Fruit fly (Drosophila melanogaster) whole organism, larva: ENCODE measurements around the gene Mettl4.

Experiments
- noc ChIP-seq: fragments of 200-800 bp; sonication (Bioruptor generic); optimal IDR thresholded peaks from 3 replicates; lab custom pipeline; 2019; ENCODE audit warnings: missing biosample characterization, mild to moderate bottlenecking, missing genetic modification characterization, moderate library complexity

The Mettl4 gene

DNA sequence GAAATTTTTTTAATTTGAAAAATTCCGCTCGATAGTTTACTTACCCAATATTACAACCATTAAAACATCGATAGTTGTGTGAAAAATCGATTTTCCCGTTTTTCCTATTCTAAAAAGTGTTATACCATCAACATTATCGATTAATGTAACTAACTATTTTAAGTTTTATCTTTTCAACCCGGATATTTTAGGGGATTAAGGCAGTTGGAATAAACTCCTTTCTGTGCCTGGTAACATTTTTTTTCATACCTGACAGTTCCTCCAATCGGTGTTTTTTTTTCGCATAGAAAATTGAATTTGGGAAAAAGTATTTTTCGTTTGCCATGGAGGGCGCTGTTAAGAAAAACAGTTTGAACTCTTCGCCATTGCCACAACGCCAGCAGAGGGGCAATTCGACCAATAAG is 10.9 kb downstream of the Mettl4 start, which contains the start of gene nonA-l:
nonA-l (plus strand) TSS at position 201 of the 404 bp plus-strand sequence.
- no peak for TF ChIP-seq noc (tag; lab: Kevin White, UChicago)

- TF ChIP-seq noc (tag; lab: Kevin White, UChicago), result no peak
Measured at dm6 chr3R:16632698-16633097, 18.3 kb downstream of the Mettl4 start.

DNA sequence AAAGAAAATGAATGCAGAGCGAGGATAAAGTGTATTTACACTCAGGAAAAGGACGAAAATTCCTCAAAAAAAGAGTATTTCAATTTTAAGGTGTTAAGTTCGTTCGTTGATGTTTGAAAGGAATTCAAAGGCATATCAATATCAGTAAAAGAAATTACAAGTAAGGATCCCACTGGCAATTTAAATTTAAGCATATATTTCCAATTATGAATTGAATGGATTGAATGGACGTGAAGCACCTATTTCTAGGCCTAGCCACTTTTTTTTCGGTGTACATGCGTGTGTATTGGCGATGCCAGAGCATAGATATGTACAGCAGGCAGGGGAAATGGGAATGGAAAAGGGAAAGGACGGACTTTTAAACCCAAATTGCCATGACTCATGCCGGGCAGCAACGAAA is 20.4 kb downstream of the Mettl4 start:
- TF ChIP-seq noc (tag; lab: Kevin White, UChicago), result no peak

DNA sequence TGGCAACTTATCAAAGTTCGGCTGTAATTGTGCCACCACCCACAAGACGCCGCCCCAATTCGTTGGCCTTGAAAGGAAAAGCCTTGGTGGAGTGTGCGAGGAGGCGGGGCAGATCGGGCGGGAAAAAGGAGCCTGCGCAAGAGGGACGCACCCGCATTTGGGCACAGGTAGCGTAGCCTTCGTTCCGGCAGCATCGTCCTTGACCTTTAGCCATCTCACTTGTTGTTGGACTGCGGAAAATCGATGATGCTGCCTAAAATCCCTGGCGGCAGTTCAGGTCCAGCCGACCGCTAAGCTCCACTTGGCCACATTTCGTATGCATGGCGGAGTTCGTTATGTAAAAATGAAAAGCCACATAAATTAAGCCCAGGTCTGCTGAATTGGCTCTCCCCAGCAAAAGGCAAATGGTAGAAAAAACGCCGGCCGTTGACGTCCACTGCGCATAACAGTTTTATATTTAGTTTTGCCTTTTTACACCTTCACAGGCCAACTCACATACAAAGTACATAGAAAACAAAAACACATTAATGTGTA is 24.0 kb downstream of the Mettl4 start:
- TF ChIP-seq noc (tag; lab: Kevin White, UChicago), result no peak

DNA sequence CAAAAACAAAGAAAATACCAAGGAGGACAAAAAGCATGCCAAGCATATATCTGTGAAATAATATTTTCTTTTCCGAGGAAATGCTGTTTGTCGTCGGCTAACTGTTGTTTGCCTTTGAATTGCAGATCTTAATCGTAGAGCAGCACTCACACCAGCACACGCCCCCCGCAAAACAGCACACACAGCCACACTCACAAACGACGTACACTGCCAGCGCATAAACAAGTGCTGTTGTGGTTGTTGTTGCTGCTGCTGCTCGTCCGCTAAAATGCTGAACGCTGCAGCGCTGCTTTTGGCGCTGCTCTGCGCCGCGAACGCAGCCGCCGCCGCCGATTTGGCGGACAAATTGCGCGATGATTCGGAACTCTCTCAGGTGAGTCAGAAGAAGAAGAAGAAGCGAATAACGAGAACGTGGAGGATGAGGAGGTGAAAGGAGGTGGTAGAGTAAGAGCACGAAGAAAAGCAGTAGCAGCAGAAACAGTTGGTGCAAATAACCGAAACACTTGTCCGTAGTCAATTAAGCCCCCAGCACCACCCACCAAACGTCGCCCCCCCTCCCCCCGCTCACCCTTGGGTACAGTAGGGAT is 25.0 kb downstream of the Mettl4 start:
- TF ChIP-seq noc (tag; lab: Kevin White, UChicago), result no peak

DNA sequence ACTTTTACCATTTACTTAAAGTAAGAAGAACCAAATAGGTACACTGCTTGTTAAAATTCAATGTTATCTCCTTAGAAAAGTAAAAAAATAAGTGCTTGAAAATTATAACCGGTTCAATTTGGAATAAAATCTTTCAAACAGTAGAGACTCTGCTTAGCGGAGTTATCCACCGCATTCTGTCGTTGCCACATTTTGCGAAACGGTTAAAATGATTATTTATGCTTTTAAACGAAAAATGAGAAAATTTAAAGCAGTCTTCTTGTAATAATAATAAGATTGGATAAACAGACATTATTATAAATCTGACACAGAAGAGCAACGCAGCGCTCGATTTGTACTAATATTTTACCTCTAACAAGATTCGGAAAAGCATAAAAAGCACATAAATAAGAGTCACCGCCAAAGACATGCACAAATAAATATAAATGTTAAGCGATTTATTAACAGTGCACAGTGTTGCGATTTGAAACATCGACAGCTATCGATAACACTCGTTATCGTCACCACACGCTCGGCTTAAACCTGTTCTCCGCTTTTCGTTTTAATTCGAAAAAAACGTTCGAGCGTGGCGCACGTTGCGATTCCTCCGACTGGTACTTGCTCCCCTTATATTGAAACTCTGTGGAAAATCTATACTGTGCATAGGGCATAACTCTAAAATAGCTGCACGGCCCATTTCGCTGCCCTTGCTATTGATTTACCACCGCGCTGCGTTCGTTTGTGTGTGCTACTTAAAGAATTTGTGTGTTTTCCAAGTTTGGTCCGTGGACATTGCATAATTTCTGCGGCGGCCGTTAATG is 26.0 kb downstream of the Mettl4 start, which contains the start of gene Fas1:
Fas1 (plus strand) TSS at position 489 of the 800 bp plus-strand sequence.
- no peak for TF ChIP-seq noc (tag; lab: Kevin White, UChicago)

DNA sequence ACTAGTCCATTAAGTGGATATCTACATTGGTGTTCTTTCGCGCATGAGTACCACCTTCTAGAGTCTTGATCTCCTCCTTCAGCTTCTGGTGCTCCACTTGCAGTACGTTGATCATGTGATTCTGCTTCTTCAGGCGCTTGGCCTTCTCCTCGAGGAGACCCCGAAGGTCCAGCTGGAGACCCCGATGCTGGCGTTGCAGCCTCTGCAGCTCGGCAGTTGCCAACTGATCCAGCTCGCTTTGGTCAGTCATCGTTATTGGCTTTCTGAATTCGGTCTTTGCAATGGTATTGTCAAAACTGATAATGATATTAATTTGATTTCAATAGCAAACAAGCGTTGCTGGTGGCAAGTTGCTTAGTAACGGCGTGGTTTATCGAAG is 26.6 kb downstream of the Mettl4 start, which contains the start of gene Ccdc114:
Ccdc114 (minus strand) TSS at position 347 of the 379 bp plus-strand sequence.
- no peak for TF ChIP-seq noc (tag; lab: Kevin White, UChicago)

DNA sequence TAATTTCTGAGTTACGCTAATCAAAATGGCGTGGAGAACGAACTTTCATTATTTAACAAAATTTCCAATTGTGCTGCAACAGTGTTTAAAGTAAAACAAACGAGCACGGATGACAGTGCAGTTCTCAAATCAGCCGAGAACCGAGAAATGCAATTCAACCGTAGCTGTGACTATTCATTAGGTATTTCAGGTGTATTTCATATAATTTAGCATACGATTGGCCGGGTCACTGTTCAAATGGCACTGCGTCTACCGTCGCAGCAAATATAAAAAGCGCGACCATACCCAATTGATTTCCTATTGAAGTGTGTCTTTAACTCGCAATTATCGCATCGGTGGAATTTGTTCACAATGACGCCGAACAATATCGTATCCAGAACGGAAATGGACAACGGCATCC is 30.5 kb downstream of the Mettl4 start, which contains the start of gene CG14893:
CG14893 (plus strand) TSS at position 301 of the 400 bp plus-strand sequence.
- TF ChIP-seq noc (tag; lab: Kevin White, UChicago), result no peak

DNA sequence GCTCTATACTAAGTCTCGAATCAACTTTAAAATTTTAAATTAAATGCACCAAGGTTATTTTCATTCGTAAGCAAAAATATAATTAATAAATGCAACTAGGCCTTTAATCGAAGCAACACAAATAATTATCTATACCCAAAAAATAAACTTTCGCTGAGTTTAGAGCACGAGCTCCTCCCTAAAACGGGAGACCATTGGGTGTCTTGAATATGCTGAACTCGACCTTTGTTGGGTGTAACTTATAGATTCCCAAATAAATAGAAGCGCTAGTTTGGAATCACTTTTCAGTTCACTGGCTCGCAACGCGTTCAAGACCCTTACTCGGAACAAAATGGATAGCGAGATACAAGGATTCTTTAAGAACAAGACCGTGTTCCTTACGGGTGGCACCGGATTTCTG is 33.3 kb downstream of the Mettl4 start, which contains the start of gene CG17560:
CG17560 (plus strand) TSS at position 301 of the 400 bp plus-strand sequence.
- TF ChIP-seq noc (tag; lab: Kevin White, UChicago), result no peak

DNA sequence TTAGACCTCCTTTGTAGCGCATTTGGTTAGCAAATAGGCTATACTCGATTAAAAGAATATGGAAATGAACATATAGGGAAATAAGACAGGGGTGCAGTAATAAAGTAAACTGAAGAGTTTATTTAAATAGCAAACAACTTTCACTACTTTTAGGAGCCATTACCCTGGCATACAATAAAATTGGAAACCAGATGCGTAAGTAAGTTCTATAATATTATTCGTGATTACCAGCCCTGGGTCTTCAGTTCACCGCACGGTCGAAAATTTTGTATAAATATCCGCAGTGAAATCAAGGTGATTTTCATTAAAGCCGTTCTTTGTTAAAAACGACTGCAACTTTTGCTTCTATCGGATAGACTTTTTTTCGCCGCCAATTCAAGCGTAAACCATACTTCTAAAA is 35.9 kb downstream of the Mettl4 start, which contains the start of gene CG17562:
CG17562 (plus strand) TSS at position 301 of the 400 bp plus-strand sequence.
- TF ChIP-seq noc (tag; lab: Kevin White, UChicago), result no peak

- TF ChIP-seq noc (tag; lab: Kevin White, UChicago), result no peak
Measured at dm6 chr3R:16614241-16614640, 36.7 kb downstream of the Mettl4 start, which contains the start of gene CG10340. Gene CG10340 (minus strand): TSS chr3R:16614391.

dm6 chr3R:16613300-16613699 is 37.7 kb downstream of the Mettl4 start, which contains the start of gene CG12783:
Gene CG12783 (minus strand): TSS chr3R:16613400.
- no peak for TF ChIP-seq noc (tag; lab: Kevin White, UChicago)

- TF ChIP-seq noc (tag; lab: Kevin White, UChicago), result no peak
Measured at dm6 chr3R:16611240-16611639, 39.7 kb downstream of the Mettl4 start.

dm6 chr3R:16608920-16609319 is 42.0 kb downstream of the Mettl4 start, which contains the start of gene NPF:
Gene NPF (plus strand): TSS chr3R:16609220.
- TF ChIP-seq noc (tag; lab: Kevin White, UChicago), result no peak

DNA sequence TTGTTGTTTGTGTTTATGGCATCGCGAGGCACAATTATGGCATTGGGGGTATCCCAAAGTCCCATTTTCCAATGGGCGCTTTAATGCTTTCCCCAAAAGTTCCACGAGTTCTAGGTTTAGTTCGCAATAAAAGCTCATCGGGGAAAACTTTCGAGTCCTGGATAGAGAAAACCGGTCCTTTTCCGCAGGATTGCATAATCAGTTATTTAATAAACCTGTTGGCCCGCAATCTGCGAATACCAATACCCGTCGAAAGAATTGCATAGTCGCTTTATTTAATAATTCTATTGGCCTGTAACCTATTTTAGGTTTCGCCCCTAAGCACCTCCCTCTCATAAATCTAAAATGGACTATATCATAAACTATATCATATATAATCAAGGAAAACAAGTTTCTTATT is 45.0 kb downstream of the Mettl4 start:
- TF ChIP-seq noc (tag; lab: Kevin White, UChicago), result no peak

DNA sequence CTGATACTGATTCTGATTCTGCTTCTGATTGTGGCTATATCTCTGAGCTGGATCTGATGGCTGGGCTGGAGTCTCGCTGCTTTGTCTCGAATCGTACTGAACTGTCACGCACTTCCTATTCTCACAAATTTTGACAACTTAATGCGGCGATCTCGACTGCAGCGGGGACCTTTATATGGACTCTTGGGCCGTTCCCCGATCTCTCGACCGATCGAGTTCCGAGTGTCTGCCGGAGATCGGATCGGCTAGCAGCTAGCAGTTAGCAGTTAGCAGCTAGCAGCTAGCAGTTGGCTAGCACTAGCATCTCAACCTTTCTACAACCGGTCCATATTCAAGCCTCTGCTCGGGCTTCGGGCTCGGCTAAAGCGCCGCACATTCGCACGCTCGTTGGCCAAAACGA is 46.2 kb downstream of the Mettl4 start, which contains the start of gene CG10345:
CG10345 (minus strand) TSS at position 147 of the 400 bp plus-strand sequence.
- no peak for TF ChIP-seq noc (tag; lab: Kevin White, UChicago)
